Fruit fly (Drosophila melanogaster) whole organism, embryonic: ENCODE measurements around the gene CG13008.

Source experiments
- BtbVII ChIP-seq: fragments of 200-800 bp; sonication (Bioruptor generic); optimal IDR thresholded peaks from 3 replicates; lab custom pipeline; 2017; ENCODE audit warnings: missing biosample characterization, mild to moderate bottlenecking, missing genetic modification characterization
- CG10431 ChIP-seq: fragments of 200-800 bp; sonication (Bioruptor generic); optimal IDR thresholded peaks from 3 replicates; lab custom pipeline; 2018; ENCODE audit warnings: missing biosample characterization, mild to moderate bottlenecking, missing genetic modification characterization
- CG10462 ChIP-seq: fragments of 200-800 bp; sonication (Bioruptor generic); optimal IDR thresholded peaks from 2 replicates; lab custom pipeline; 2016; ENCODE audit warnings: missing biosample characterization, missing genetic modification characterization
- CG10565 ChIP-seq: fragments of 200-800 bp; sonication (Bioruptor generic); optimal IDR thresholded peaks from 3 replicates; lab custom pipeline; 2016; ENCODE audit warnings: missing biosample characterization, mild to moderate bottlenecking, missing genetic modification characterization
- CG10959 ChIP-seq: fragments of 200-800 bp; sonication (Bioruptor generic); IDR thresholded peaks from 2 replicates; pipeline ENCODE4 v1.3.6; 2022; ENCODE audit warnings: missing biosample characterization, missing genetic modification characterization
- CG11247 ChIP-seq: fragments of 200-800 bp; sonication (Bioruptor generic); IDR thresholded peaks from 2 replicates; pipeline ENCODE4 v1.3.6; 2022; ENCODE audit warnings: missing biosample characterization, missing genetic modification characterization
- CG11723 ChIP-seq: fragments of 200-800 bp; sonication (Bioruptor generic); optimal IDR thresholded peaks from 2 replicates; lab custom pipeline; 2017; ENCODE audit warnings: missing biosample characterization, mild to moderate bottlenecking, missing genetic modification characterization
- CG12071 ChIP-seq: fragments of 200-800 bp; sonication (Bioruptor generic); optimal IDR thresholded peaks from 3 replicates; lab custom pipeline; 2018; ENCODE audit warnings: missing biosample characterization, mild to moderate bottlenecking, missing genetic modification characterization
- CG14860 ChIP-seq: fragments of 200-800 bp; sonication (Bioruptor generic); IDR thresholded peaks from 3 replicates; pipeline ENCODE4 v1.3.6; 2022; ENCODE audit warnings: missing biosample characterization, missing genetic modification characterization; ENCODE audit not compliant: partially characterized antibody
- CG17186 ChIP-seq: fragments of 200-800 bp; sonication (Bioruptor generic); optimal IDR thresholded peaks from 3 replicates; lab custom pipeline; 2017; ENCODE audit warnings: missing biosample characterization, missing genetic modification reagents, missing genetic modification characterization
- CG17912 ChIP-seq: fragments of 200-800 bp; sonication (Bioruptor generic); optimal IDR thresholded peaks from 2 replicates; lab custom pipeline; 2018; ENCODE audit warnings: missing biosample characterization, mild to moderate bottlenecking, missing genetic modification characterization
- CG2120 ChIP-seq: fragments of 200-800 bp; sonication (Bioruptor generic); optimal IDR thresholded peaks from 3 replicates; lab custom pipeline; 2016; ENCODE audit warnings: missing biosample characterization, missing genetic modification characterization
- CG30020 ChIP-seq: fragments of 200-800 bp; optimal IDR thresholded peaks from 2 replicates; lab custom pipeline; 2019; ENCODE audit warnings: missing biosample characterization, mild to moderate bottlenecking, missing genetic modification characterization, moderate library complexity
- CG3065 ChIP-seq: fragments of 200-800 bp; sonication (Bioruptor generic); optimal IDR thresholded peaks from 2 replicates; lab custom pipeline; 2016; ENCODE audit warnings: missing biosample characterization, missing genetic modification characterization
- CG33213 ChIP-seq: fragments of 200-800 bp; sonication (Bioruptor generic); optimal IDR thresholded peaks from 3 replicates; lab custom pipeline; 2016; ENCODE audit warnings: missing biosample characterization, missing genetic modification characterization
- CG3407 ChIP-seq: fragments of 200-800 bp; sonication (Bioruptor generic); optimal IDR thresholded peaks from 2 replicates; lab custom pipeline; 2018; ENCODE audit warnings: missing biosample characterization, mild to moderate bottlenecking, missing genetic modification characterization
- CG4282 ChIP-seq: fragments of 200-800 bp; sonication (Bioruptor generic); optimal IDR thresholded peaks from 2 replicates; lab custom pipeline; 2016; ENCODE audit warnings: missing biosample characterization, missing genetic modification characterization
- CG4424 ChIP-seq: fragments of 200-800 bp; sonication (Bioruptor generic); optimal IDR thresholded peaks from 3 replicates; lab custom pipeline; 2016; ENCODE audit warnings: missing biosample characterization, missing genetic modification characterization
- CG6272 ChIP-seq: fragments of 200-800 bp; sonication (Bioruptor generic); IDR thresholded peaks from 2 replicates; pipeline ENCODE4 v1.3.6; 2022; ENCODE audit warnings: missing biosample characterization, missing genetic modification characterization
- CG6654 ChIP-seq: fragments of 200-800 bp; sonication (Bioruptor generic); optimal IDR thresholded peaks from 2 replicates; lab custom pipeline; 2017; ENCODE audit warnings: missing biosample characterization, mild to moderate bottlenecking, missing genetic modification characterization
- CG7786 ChIP-seq: fragments of 200-800 bp; sonication (Bioruptor generic); optimal IDR thresholded peaks from 2 replicates; lab custom pipeline; 2016; ENCODE audit warnings: missing biosample characterization, missing genetic modification characterization
- CG8924 ChIP-seq: fragments of 200-800 bp; optimal IDR thresholded peaks from 3 replicates; lab custom pipeline; 2019; ENCODE audit warnings: missing biosample characterization, mild to moderate bottlenecking, missing genetic modification characterization, moderate library complexity
- H2.0 ChIP-seq: fragments of 200-800 bp; sonication (Bioruptor generic); IDR thresholded peaks from 2 replicates; pipeline ENCODE4 v1.3.6; 2022; ENCODE audit warnings: missing biosample characterization, missing genetic modification characterization
- HmgD ChIP-seq: fragments of 200-800 bp; sonication (Bioruptor generic); optimal IDR thresholded peaks from 3 replicates; lab custom pipeline; 2016; ENCODE audit warnings: missing biosample characterization, missing genetic modification characterization
- HmgZ ChIP-seq: fragments of 200-800 bp; sonication (Bioruptor generic); optimal IDR thresholded peaks from 2 replicates; lab custom pipeline; 2018; ENCODE audit warnings: missing biosample characterization, mild to moderate bottlenecking, missing genetic modification characterization
- Hmx ChIP-seq: fragments of 200-800 bp; sonication (Bioruptor generic); optimal IDR thresholded peaks from 2 replicates; lab custom pipeline; 2016; ENCODE audit warnings: missing biosample characterization, missing genetic modification characterization
- Hsf ChIP-seq: fragments of 200-800 bp; sonication (Bioruptor generic); optimal IDR thresholded peaks from 3 replicates; lab custom pipeline; 2016; ENCODE audit warnings: missing biosample characterization, missing genetic modification characterization
- Jarid2 ChIP-seq: fragments of 200-800 bp; sonication (Bioruptor generic); optimal IDR thresholded peaks from 3 replicates; lab custom pipeline; 2017; ENCODE audit warnings: mild to moderate bottlenecking, missing biosample characterization, missing genetic modification reagents, missing genetic modification characterization
- Lpt ChIP-seq: fragments of >200 bp; optimal IDR thresholded peaks from 2 replicates; lab custom pipeline; 2018; ENCODE audit warnings: missing biosample characterization, missing genetic modification characterization
- Scr ChIP-seq: fragments of 200-800 bp; sonication (Bioruptor generic); IDR thresholded peaks from 2 replicates; pipeline ENCODE4 v1.3.6; 2022; ENCODE audit warnings: missing biosample characterization, missing genetic modification characterization; ENCODE audit not compliant: partially characterized antibody
- Sry-δ ChIP-seq: fragments of 200-800 bp; sonication (Bioruptor generic); optimal IDR thresholded peaks from 2 replicates; lab custom pipeline; 2016; ENCODE audit warnings: missing biosample characterization, missing genetic modification characterization
- chif ChIP-seq, 2 experiments: fragments of 200-800 bp; sonication (Bioruptor generic); optimal IDR thresholded peaks; 3 replicates each; lab custom pipeline; 2016; ENCODE audit warnings: missing biosample characterization in 2 of 2, missing genetic modification characterization in 2 of 2
- ci ChIP-seq: fragments of 200-800 bp; sonication (Bioruptor generic); IDR thresholded peaks from 3 replicates; pipeline ENCODE4 v1.3.6; 2022; ENCODE audit warnings: missing biosample characterization, missing genetic modification characterization
- dmrt11E ChIP-seq: fragments of 200-800 bp; sonication (Bioruptor generic); optimal IDR thresholded peaks from 3 replicates; lab custom pipeline; 2018; ENCODE audit warnings: missing biosample characterization, mild to moderate bottlenecking, missing genetic modification characterization, moderate library complexity
- dmrt99B ChIP-seq: fragments of 200-800 bp; sonication (Bioruptor generic); optimal IDR thresholded peaks from 2 replicates; lab custom pipeline; 2018; ENCODE audit warnings: missing biosample characterization, mild to moderate bottlenecking, missing genetic modification characterization, moderate library complexity
- grn ChIP-seq: fragments of 200-800 bp; sonication (Bioruptor generic); optimal IDR thresholded peaks from 3 replicates; lab custom pipeline; 2017; ENCODE audit warnings: missing biosample characterization, missing genetic modification characterization
- hb ChIP-seq: fragments of 200-800 bp; sonication (Bioruptor generic); IDR thresholded peaks from 3 replicates; pipeline ENCODE4 v1.3.6; 2022; ENCODE audit warnings: missing biosample characterization, missing genetic modification characterization; ENCODE audit not compliant: partially characterized antibody
- hkb ChIP-seq, 2 experiments: fragments of 200-800 bp in 1 of 2; fragments of >200 bp in 1 of 2; sonication (Bioruptor generic) in 1 of 2; IDR thresholded peaks in 1 of 2; optimal IDR thresholded peaks in 1 of 2; 2 replicates each; pipeline versions ENCODE4 v1.3.6 to Lab custom; 2017 to 2022; ENCODE audit warnings: missing biosample characterization in 1 of 2, missing genetic modification characterization in 1 of 2
- kah ChIP-seq: fragments of 200-800 bp; sonication (Bioruptor generic); optimal IDR thresholded peaks from 2 replicates; lab custom pipeline; 2018; ENCODE audit warnings: missing biosample characterization, mild to moderate bottlenecking, missing genetic modification characterization
- knrl ChIP-seq: fragments of 200-800 bp; sonication (Bioruptor generic); IDR thresholded peaks from 3 replicates; pipeline ENCODE4 v1.3.6; 2022; ENCODE audit warnings: missing biosample characterization, missing genetic modification characterization; ENCODE audit not compliant: partially characterized antibody
- lilli ChIP-seq: fragments of 200-800 bp; sonication (Bioruptor generic); optimal IDR thresholded peaks from 3 replicates; lab custom pipeline; 2016; ENCODE audit warnings: missing biosample characterization, missing genetic modification characterization
- mam ChIP-seq: fragments of 200-800 bp; sonication (Bioruptor generic); optimal IDR thresholded peaks from 3 replicates; lab custom pipeline; 2016; ENCODE audit warnings: missing biosample characterization, missing genetic modification characterization
- pan ChIP-seq, 4 experiments: fragments of >200 bp in 3 of 4; fragments of 200-800 bp in 1 of 4; sonication (Bioruptor generic) in 1 of 4; optimal IDR thresholded peaks in 3 of 4; IDR thresholded peaks in 1 of 4; 2 replicates each; pipeline versions ENCODE4 v1.3.6 to Lab custom; 2017 to 2022; ENCODE audit warnings: missing biosample characterization in 2 of 4, missing genetic modification characterization in 2 of 4, mixed read lengths in 1 of 4
- peb ChIP-seq: fragments of 200-800 bp; sonication (Bioruptor generic); IDR thresholded peaks from 2 replicates; pipeline ENCODE4 v1.3.6; 2022; ENCODE audit warnings: missing biosample characterization, missing genetic modification characterization
- sens ChIP-seq: fragments of 200-800 bp; sonication (Bioruptor generic); peaks from one replicate; lab custom pipeline; 2016; ENCODE audit warnings: missing biosample characterization, missing genetic modification characterization
- seq ChIP-seq: fragments of 200-800 bp; sonication (Bioruptor generic); IDR thresholded peaks from 2 replicates; pipeline ENCODE4 v1.3.6; 2022; ENCODE audit warnings: missing biosample characterization, missing genetic modification characterization
- sr ChIP-seq: fragments of 200-800 bp; sonication (Bioruptor generic); IDR thresholded peaks from 3 replicates; pipeline ENCODE4 v1.3.6; 2022; ENCODE audit warnings: missing biosample characterization, missing genetic modification characterization
- tap ChIP-seq: fragments of 200-800 bp; optimal IDR thresholded peaks from 3 replicates; lab custom pipeline; 2019; ENCODE audit warnings: missing biosample characterization, mild to moderate bottlenecking, missing genetic modification characterization, moderate library complexity
- tx ChIP-seq: fragments of 200-800 bp; sonication (Bioruptor generic); optimal IDR thresholded peaks from 2 replicates; lab custom pipeline; 2016; ENCODE audit warnings: missing biosample characterization, missing genetic modification characterization
- wdn ChIP-seq: fragments of 200-800 bp; sonication (Bioruptor generic); IDR thresholded peaks from 2 replicates; pipeline ENCODE4 v1.3.6; 2022; ENCODE audit warnings: missing biosample characterization, missing genetic modification characterization

CG13008 gene

dm6 chrX:16691440-16691839, 19.7 kb upstream of the CG13008 start (continued):
- TF ChIP-seq peb (GFP tag; lab: Robert Waterston, UW) = peak; percentile 67
- peak; percentile 87 to 88 for TF ChIP-seq chif (GFP tag; optimal IDR thresholded peaks at IDR 0.05; lab: Kevin White, UChicago)
- peak; percentile 75 for TF ChIP-seq mam (GFP tag; lab: Kevin White, UChicago)
- TF ChIP-seq CG33213 (GFP tag; lab: Kevin White, UChicago) = peak; percentile 79
- TF ChIP-seq sens (GFP tag; lab: Kevin White, UChicago) = peak; percentile 98
- TF ChIP-seq CG2120 (GFP tag; lab: Kevin White, UChicago) = peak; percentile 67
- peak; percentile 88 for TF ChIP-seq CG12071 (GFP tag; lab: Kevin White, UChicago)
- TF ChIP-seq seq (GFP tag; lab: Robert Waterston, UW) = peak; percentile 84
- TF ChIP-seq CG7786 (GFP tag; lab: Kevin White, UChicago) = peak; percentile 81
- peak; percentile 35 for TF ChIP-seq CG17186 (GFP tag; lab: Kevin White, UChicago)
- TF ChIP-seq HmgD (GFP tag; lab: Kevin White, UChicago) = peak; percentile 47
- TF ChIP-seq grn (GFP tag; lab: Kevin White, UChicago) = peak; percentile 9
- TF ChIP-seq knrl (GFP tag; lab: Robert Waterston, UW) = no peak
- no peak for TF ChIP-seq CG14860
- peak; percentile 83 for TF ChIP-seq CG8924
- peak; percentile 84 for TF ChIP-seq CG4424 (GFP tag; lab: Kevin White, UChicago)
- TF ChIP-seq tx (GFP tag; lab: Kevin White, UChicago) = peak; percentile 78
- TF ChIP-seq CG30020 = peak; percentile 38
- TF ChIP-seq CG17912 (GFP tag; lab: Kevin White, UChicago) = no peak
- peak; percentile 86 for TF ChIP-seq Hsf (GFP tag; lab: Kevin White, UChicago)
- peak; percentile 43 for TF ChIP-seq BtbVII (GFP tag; lab: Kevin White, UChicago)
- peak; percentile 97 for TF ChIP-seq ci (GFP tag; lab: Robert Waterston, UW)
- no peak for TF ChIP-seq Lpt (GFP tag; lab: Kevin White, UChicago)
- peak; percentile 64; the same call in 1 of the 2 replicates for TF ChIP-seq CG6272 (GFP tag; lab: Robert Waterston, UW)
- TF ChIP-seq sr (GFP tag; lab: Robert Waterston, UW) = peak; percentile 92
- no peak for TF ChIP-seq Hmx
- TF ChIP-seq CG10959 (GFP tag; lab: Robert Waterston, UW) = peak; percentile 75
- TF ChIP-seq CG11247 = peak; percentile 76
- TF ChIP-seq CG10462 (GFP tag; lab: Kevin White, UChicago) = peak; percentile 74
- TF ChIP-seq kah (GFP tag; lab: Kevin White, UChicago) = peak; percentile 66
- peak; percentile 89 for TF ChIP-seq dmrt99B (tag; lab: Kevin White, UChicago)
- TF ChIP-seq CG10565 = peak; percentile 50
- TF ChIP-seq hb (GFP tag; lab: Robert Waterston, UW) = no peak
- no peak for TF ChIP-seq pan (optimal IDR thresholded peaks at IDR 0.05; lab: Kevin White, UChicago)
- peak in 1 of 2 experiments; percentile 88 for TF ChIP-seq pan (GFP tag; optimal IDR thresholded peaks at IDR 0.05 in 1 of 2, IDR thresholded peaks at IDR 0.05 in 1 of 2)
- TF ChIP-seq Sry-δ (GFP tag; lab: Kevin White, UChicago) = peak; percentile 44
- TF ChIP-seq HmgZ = peak; percentile 69
- TF ChIP-seq tap = peak; percentile 88
- peak; percentile 67 for TF ChIP-seq CG6654 (GFP tag; lab: Kevin White, UChicago)
- peak; percentile 65 for TF ChIP-seq CG3065 (GFP tag; lab: Kevin White, UChicago)
- TF ChIP-seq CG4282 (GFP tag; lab: Kevin White, UChicago) = peak; percentile 61
- peak; percentile 76 for TF ChIP-seq CG11723 (GFP tag; lab: Kevin White, UChicago)
- TF ChIP-seq Jarid2 = peak; percentile 56
- no peak for TF ChIP-seq Scr (GFP tag; lab: Robert Waterston, UW)
- peak; percentile 84 for TF ChIP-seq CG3407 (GFP tag; lab: Kevin White, UChicago)
- no peak for TF ChIP-seq hkb (optimal IDR thresholded peaks at IDR 0.05; lab: Kevin White, UChicago)
- peak; percentile 91 for TF ChIP-seq hkb (GFP tag; IDR thresholded peaks at IDR 0.05; lab: Robert Waterston, UW)
- peak; percentile 62 for TF ChIP-seq CG10431 (GFP tag; lab: Kevin White, UChicago)
- peak; percentile 54; the same call in 1 of the 2 replicates for TF ChIP-seq wdn (GFP tag; lab: Robert Waterston, UW)
- TF ChIP-seq H2.0 (GFP tag; lab: Robert Waterston, UW) = peak; percentile 92
- peak; percentile 76 for TF ChIP-seq lilli (GFP tag; lab: Kevin White, UChicago)
- TF ChIP-seq dmrt11E (tag; lab: Kevin White, UChicago) = peak; percentile 85
